Fruit fly (Drosophila melanogaster): Measurements from ENCODE around the gene Surf6.

- TF ChIP-seq Smox (GFP tag; optimal IDR thresholded peaks at IDR 0.05): no peak
- TF ChIP-seq net (GFP tag; optimal IDR thresholded peaks at IDR 0.05): no peak
Measured at dm6 chr3R:19873102-19873737, 31.4 kb downstream of the Surf6 start.
